In genomic region chr2L:8997285-8997684, dm6 we compare ENCODE assay signal across 1 fruit fly cellular context.
TF ChIP-seq lines count a peak whose summit lies in the region.

Gene alien, minus strand, starts transcription at chr2L:8997379.
Gene CG18661, plus strand, starts transcription at chr2L:8997605.

TF ChIP-seq in whole organism, embryonic, 481 proteins besides CTCF, POLR2A, EP300 and RAD21 (continued from another document):
- TF ChIP-seq Ptx1 (GFP tag; IDR thresholded peaks at IDR 0.05; lab: Robert Waterston, UW): peak; percentile 92
- peak; percentile 66 for TF ChIP-seq CG10321 (GFP tag; IDR thresholded peaks at IDR 0.05; lab: Robert Waterston, UW)
- peak; percentile 67 for TF ChIP-seq CG18599 (GFP tag; optimal IDR thresholded peaks at IDR 0.05; lab: Kevin White, UChicago)
- no peak for TF ChIP-seq prd (optimal IDR thresholded peaks at IDR 0.05; lab: Kevin White, UChicago)
- peak; percentile 95 for TF ChIP-seq prd (GFP tag; IDR thresholded peaks at IDR 0.05; lab: Robert Waterston, UW)
- peak; percentile 94 for TF ChIP-seq zfh2 (GFP tag; optimal IDR thresholded peaks at IDR 0.05; lab: Kevin White, UChicago)
- TF ChIP-seq NFAT (GFP tag; IDR thresholded peaks at IDR 0.05; lab: Robert Waterston, UW): peak; percentile 92
- TF ChIP-seq CG12104 (GFP tag; optimal IDR thresholded peaks at IDR 0.05; lab: Kevin White, UChicago): peak; percentile 43
- no peak for TF ChIP-seq lov (optimal IDR thresholded peaks at IDR 0.05; lab: Kevin White, UChicago)
- peak; percentile 85 for TF ChIP-seq lov (GFP tag; IDR thresholded peaks at IDR 0.05; lab: Robert Waterston, UW)
- peak in 1 of 3 experiments; percentile 87 for TF ChIP-seq lola (GFP tag; optimal IDR thresholded peaks at IDR 0.05; lab: Kevin White, UChicago)
- peak; percentile 70 for TF ChIP-seq unpg (GFP tag; optimal IDR thresholded peaks at IDR 0.05; lab: Kevin White, UChicago)
- TF ChIP-seq Taf1 (GFP tag; IDR thresholded peaks at IDR 0.05; lab: Robert Waterston, UW): peak; percentile 96
- TF ChIP-seq Dfd (GFP tag; optimal IDR thresholded peaks at IDR 0.05; lab: Kevin White, UChicago): no peak
- peak; percentile 98 for TF ChIP-seq sens (GFP tag; lab: Kevin White, UChicago)
- peak; percentile 45 for TF ChIP-seq CG17612 (GFP tag; IDR thresholded peaks at IDR 0.05; lab: Robert Waterston, UW)
- TF ChIP-seq CG3281 (GFP tag; optimal IDR thresholded peaks at IDR 0.05; lab: Kevin White, UChicago): peak; percentile 35
- TF ChIP-seq CG18764 (GFP tag; optimal IDR thresholded peaks at IDR 0.05; lab: Kevin White, UChicago): peak; percentile 48
- TF ChIP-seq Gsc (GFP tag; IDR thresholded peaks at IDR 0.05; lab: Robert Waterston, UW): peak; percentile 48; the same call in 1 of the 2 replicates
- TF ChIP-seq kay (GFP tag; optimal IDR thresholded peaks at IDR 0.05; lab: Kevin White, UChicago): peak; percentile 96
- TF ChIP-seq corto (GFP tag; optimal IDR thresholded peaks at IDR 0.05; lab: Kevin White, UChicago): no peak
- peak; percentile 77 for TF ChIP-seq CG15696 (tag; optimal IDR thresholded peaks at IDR 0.05; lab: Kevin White, UChicago)
- TF ChIP-seq Dad (GFP tag; optimal IDR thresholded peaks at IDR 0.05; lab: Kevin White, UChicago): peak; percentile 59
- TF ChIP-seq slou (GFP tag; optimal IDR thresholded peaks at IDR 0.05; lab: Kevin White, UChicago): peak; percentile 93
- TF ChIP-seq nau (GFP tag; optimal IDR thresholded peaks at IDR 0.05; lab: Kevin White, UChicago): peak; percentile 14
- TF ChIP-seq ATbp (GFP tag; optimal IDR thresholded peaks at IDR 0.05; lab: Kevin White, UChicago): no peak
- peak; percentile 91 for TF ChIP-seq ems (GFP tag; optimal IDR thresholded peaks at IDR 0.05; lab: Kevin White, UChicago)
- no peak for TF ChIP-seq br (optimal IDR thresholded peaks at IDR 0.05; lab: Kevin White, UChicago)
- peak; percentile 86 for TF ChIP-seq pzg (GFP tag; optimal IDR thresholded peaks at IDR 0.05; lab: Kevin White, UChicago)
- TF ChIP-seq CG7786 (GFP tag; optimal IDR thresholded peaks at IDR 0.05; lab: Kevin White, UChicago): peak; percentile 86
- peak; percentile 52 for TF ChIP-seq Sin3A (optimal IDR thresholded peaks at IDR 0.05; lab: Kevin White, UChicago)
- peak; percentile 92 for TF ChIP-seq vvl (GFP tag; IDR thresholded peaks at IDR 0.05; lab: Robert Waterston, UW)
- no peak for TF ChIP-seq pfk (GFP tag; optimal IDR thresholded peaks at IDR 0.05; lab: Kevin White, UChicago)
- TF ChIP-seq ERR (GFP tag; optimal IDR thresholded peaks at IDR 0.05; lab: Kevin White, UChicago): peak; percentile 62
- peak; percentile 92 for TF ChIP-seq CG32532 (GFP tag; IDR thresholded peaks at IDR 0.05; lab: Robert Waterston, UW)
- TF ChIP-seq CG18011 (GFP tag; optimal IDR thresholded peaks at IDR 0.05; lab: Kevin White, UChicago): peak; percentile 61
- no peak for TF ChIP-seq usp (GFP tag; optimal IDR thresholded peaks at IDR 0.05; lab: Kevin White, UChicago)
- peak; percentile 97 for TF ChIP-seq pnt (GFP tag; optimal IDR thresholded peaks at IDR 0.05; lab: Kevin White, UChicago)
- peak; percentile 34; the same call in 1 of the 3 replicates for TF ChIP-seq HLH4C (GFP tag; IDR thresholded peaks at IDR 0.05; lab: Robert Waterston, UW; ENCODE audit: partially characterized antibody)
- no peak for TF ChIP-seq CG7271 (tag; optimal IDR thresholded peaks at IDR 0.05; lab: Kevin White, UChicago)
- TF ChIP-seq CG4328 (GFP tag; optimal IDR thresholded peaks at IDR 0.05; lab: Kevin White, UChicago): peak; percentile 10
